Worm (Caenorhabditis elegans) whole organism, L2 larva: ENCODE measurements around the gene M6.4.

Experiments used
- mdl-1 ChIP-seq, 2 experiments: fragments of 150-350 bp in 1 of 2; sonication (generic microtip) in 1 of 2; optimal IDR thresholded peaks; 2 replicates each; lab custom pipeline; 2017; ENCODE audit warnings: missing biosample characterization in 2 of 2, missing genetic modification characterization in 2 of 2
- nhr-25 ChIP-seq: fragments of 150-350 bp; sonication (generic microtip); optimal IDR thresholded peaks from 3 replicates; lab custom pipeline; 2014; ENCODE audit warnings: missing biosample characterization, missing genetic modification characterization

- no peak for TF ChIP-seq nhr-25 (tag; lab: Kevin White, UChicago)
- TF ChIP-seq mdl-1 (tag; optimal IDR thresholded peaks at IDR 0.05; lab: Kevin White, UChicago): no peak
These were observed 37.9 kb upstream of the M6.4 start for ce11 chrX:591056-591455.
